Fruit fly (Drosophila melanogaster) whole organism, embryonic: Measurements from ENCODE around the gene CG14406.
A peak's percentile ranks its signal among the peaks of the same experiment; 100 is the strongest.

Experiments used
- CG10274 ChIP-seq: fragments of 200-800 bp; sonication (Bioruptor generic); optimal IDR thresholded peaks from 3 replicates; lab custom pipeline; 2017; ENCODE audit warnings: missing biosample characterization, mild to moderate bottlenecking, missing genetic modification characterization
- CG10565 ChIP-seq: fragments of 200-800 bp; sonication (Bioruptor generic); optimal IDR thresholded peaks from 3 replicates; lab custom pipeline; 2016; ENCODE audit warnings: missing biosample characterization, mild to moderate bottlenecking, missing genetic modification characterization
- CG10979 ChIP-seq: fragments of 200-800 bp; sonication (Bioruptor generic); optimal IDR thresholded peaks from 2 replicates; lab custom pipeline; 2018; ENCODE audit warnings: missing biosample characterization, mild to moderate bottlenecking, missing genetic modification characterization, moderate library complexity
- CG13894 ChIP-seq: fragments of 200-800 bp; sonication (Bioruptor generic); optimal IDR thresholded peaks from 3 replicates; lab custom pipeline; 2018; ENCODE audit warnings: missing biosample characterization, mild to moderate bottlenecking, missing genetic modification characterization, moderate library complexity
- CG14710 ChIP-seq: fragments of 200-800 bp; sonication (Bioruptor generic); optimal IDR thresholded peaks from 3 replicates; lab custom pipeline; 2019; ENCODE audit warnings: missing biosample characterization, mild to moderate bottlenecking, missing genetic modification characterization, moderate library complexity
- CG15601 ChIP-seq: fragments of 200-800 bp; sonication (Bioruptor generic); optimal IDR thresholded peaks from 3 replicates; lab custom pipeline; 2019; ENCODE audit warnings: missing biosample characterization, mild to moderate bottlenecking, missing genetic modification characterization, moderate library complexity
- CG17612 ChIP-seq: fragments of 200-800 bp; sonication (Bioruptor generic); IDR thresholded peaks from 2 replicates; pipeline ENCODE4 v1.3.6; 2022; ENCODE audit warnings: missing biosample characterization, missing genetic modification characterization
- CG17912 ChIP-seq: fragments of 200-800 bp; sonication (Bioruptor generic); optimal IDR thresholded peaks from 2 replicates; lab custom pipeline; 2018; ENCODE audit warnings: missing biosample characterization, mild to moderate bottlenecking, missing genetic modification characterization
- CG18011 ChIP-seq: fragments of 200-800 bp; sonication (Bioruptor generic); optimal IDR thresholded peaks from 2 replicates; lab custom pipeline; 2017; ENCODE audit warnings: missing biosample characterization, missing genetic modification characterization, mild to moderate bottlenecking, moderate library complexity, missing genotype
- CG18619 ChIP-seq: fragments of 200-800 bp; sonication (Bioruptor generic); optimal IDR thresholded peaks from 3 replicates; lab custom pipeline; 2017; ENCODE audit warnings: missing biosample characterization, mild to moderate bottlenecking, missing genetic modification characterization
- CG2712 ChIP-seq: fragments of 200-800 bp; optimal IDR thresholded peaks from 3 replicates; lab custom pipeline; 2019; ENCODE audit warnings: missing biosample characterization, mild to moderate bottlenecking, missing genetic modification characterization, moderate library complexity
- CG32772 ChIP-seq: fragments of 200-800 bp; sonication (Bioruptor generic); IDR thresholded peaks from 2 replicates; pipeline ENCODE4 v1.3.6; 2022; ENCODE audit warnings: missing biosample characterization, missing genetic modification characterization
- CG3838 ChIP-seq: fragments of 200-800 bp; sonication (Bioruptor generic); optimal IDR thresholded peaks from 3 replicates; lab custom pipeline; 2016; ENCODE audit warnings: missing biosample characterization, missing genetic modification characterization
- CG6175 ChIP-seq: fragments of 200-800 bp; sonication (Bioruptor generic); IDR thresholded peaks from 3 replicates; pipeline ENCODE4 v1.3.6; 2022; ENCODE audit warnings: missing biosample characterization, missing genetic modification characterization
- CG7987 ChIP-seq: fragments of 200-800 bp; sonication (Bioruptor generic); optimal IDR thresholded peaks from 2 replicates; lab custom pipeline; 2018; ENCODE audit warnings: missing biosample characterization, mild to moderate bottlenecking, missing genetic modification characterization, moderate library complexity
- CG8089 ChIP-seq: fragments of 200-800 bp; sonication (Bioruptor generic); optimal IDR thresholded peaks from 3 replicates; lab custom pipeline; 2016; ENCODE audit warnings: missing biosample characterization, missing genetic modification characterization
- CG8359 ChIP-seq: fragments of 200-800 bp; sonication (Bioruptor generic); optimal IDR thresholded peaks from 2 replicates; lab custom pipeline; 2017; ENCODE audit warnings: missing biosample characterization, mild to moderate bottlenecking, missing genetic modification characterization, borderline replicate concordance
- D19A ChIP-seq: fragments of 200-800 bp; optimal IDR thresholded peaks from 3 replicates; lab custom pipeline; 2019; ENCODE audit warnings: missing biosample characterization, mild to moderate bottlenecking, missing genetic modification characterization, moderate library complexity
- Dbx ChIP-seq: fragments of 200-800 bp; sonication (Bioruptor generic); IDR thresholded peaks from 3 replicates; pipeline ENCODE4 v1.3.6; 2022; ENCODE audit warnings: missing biosample characterization, missing genetic modification characterization
- ERR ChIP-seq: fragments of 200-800 bp; sonication (Bioruptor generic); optimal IDR thresholded peaks from 2 replicates; lab custom pipeline; 2016; ENCODE audit warnings: missing biosample characterization, missing genetic modification characterization
- GATAe ChIP-seq: fragments of 200-800 bp; sonication (Bioruptor generic); conservative IDR thresholded peaks from 2 replicates; pipeline ENCODE4 v1.3.6; 2022; ENCODE audit warnings: missing biosample characterization, missing genetic modification characterization
- Hmr ChIP-seq: fragments of 200-800 bp; sonication (Bioruptor generic); optimal IDR thresholded peaks from 3 replicates; lab custom pipeline; 2017; ENCODE audit warnings: mild to moderate bottlenecking, missing biosample characterization, missing genetic modification reagents, missing genetic modification characterization
- Hmx ChIP-seq: fragments of 200-800 bp; sonication (Bioruptor generic); optimal IDR thresholded peaks from 2 replicates; lab custom pipeline; 2016; ENCODE audit warnings: missing biosample characterization, missing genetic modification characterization
- Hr51 ChIP-seq, 2 experiments: fragments of 200-800 bp; sonication (Bioruptor generic); optimal IDR thresholded peaks; 2 replicates in 1 of 2; 3 replicates in 1 of 2; lab custom pipeline; 2016 to 2018; ENCODE audit warnings: missing biosample characterization in 2 of 2, missing genetic modification characterization in 2 of 2, mild to moderate bottlenecking in 1 of 2, moderate library complexity in 1 of 2
- Max ChIP-seq: fragments of 200-800 bp; sonication (Bioruptor generic); optimal IDR thresholded peaks from 2 replicates; lab custom pipeline; 2016; ENCODE audit warnings: missing biosample characterization, mild to moderate bottlenecking, missing genetic modification characterization
- Meics ChIP-seq: fragments of 200-800 bp; sonication (Bioruptor generic); optimal IDR thresholded peaks from 2 replicates; lab custom pipeline; 2017; ENCODE audit warnings: missing biosample characterization, mild to moderate bottlenecking, missing genetic modification characterization
- Optix ChIP-seq: fragments of 200-800 bp; sonication (Bioruptor generic); IDR thresholded peaks from 3 replicates; pipeline ENCODE4 v1.3.6; 2022; ENCODE audit warnings: missing biosample characterization, missing genetic modification characterization
- Stat92E ChIP-seq, 3 experiments: fragments of >200 bp in 2 of 3; fragments of 200-800 bp in 1 of 3; sonication (Bioruptor generic) in 1 of 3; optimal IDR thresholded peaks; 2 replicates each; lab custom pipeline; 2017 to 2019; ENCODE audit warnings: missing biosample characterization in 3 of 3, missing genetic modification characterization in 3 of 3, mild to moderate bottlenecking in 1 of 3, moderate library complexity in 1 of 3
- Tbp ChIP-seq: fragments of >200 bp; optimal IDR thresholded peaks from 2 replicates; lab custom pipeline; 2018; ENCODE audit warnings: missing biosample characterization, missing genetic modification characterization
- Trl ChIP-seq, 3 experiments: fragments of >200 bp in 2 of 3; fragments of 200-800 bp in 1 of 3; sonication (Bioruptor generic) in 1 of 3; optimal IDR thresholded peaks; 2 replicates in 1 of 3; 3 replicates in 2 of 3; lab custom pipeline; 2016 to 2017; ENCODE audit warnings: missing biosample characterization in 1 of 3, missing genetic modification characterization in 1 of 3
- bcd ChIP-seq: fragments of 200-800 bp; sonication (Bioruptor generic); optimal IDR thresholded peaks from 2 replicates; lab custom pipeline; 2017; ENCODE audit warnings: missing biosample characterization, mild to moderate bottlenecking, missing genetic modification characterization
- bsh ChIP-seq, 2 experiments: fragments of 200-800 bp; sonication (Bioruptor generic); optimal IDR thresholded peaks; 2 replicates each; lab custom pipeline; 2017 to 2018; ENCODE audit warnings: mild to moderate bottlenecking in 2 of 2, missing biosample characterization in 2 of 2, missing genetic modification characterization in 2 of 2, moderate library complexity in 1 of 2
- cas ChIP-seq: fragments of 200-800 bp; sonication (Bioruptor generic); IDR thresholded peaks from 2 replicates; pipeline ENCODE4 v1.3.6; 2022; ENCODE audit warnings: missing biosample characterization, missing genetic modification characterization
- cato ChIP-seq: fragments of 200-800 bp; sonication (Bioruptor generic); optimal IDR thresholded peaks from 2 replicates; lab custom pipeline; 2016; ENCODE audit warnings: missing biosample characterization, missing genetic modification characterization, borderline replicate concordance
- dimm ChIP-seq: fragments of 200-800 bp; sonication (Bioruptor generic); IDR thresholded peaks from 2 replicates; pipeline ENCODE4 v1.3.6; 2022; ENCODE audit warnings: missing biosample characterization, missing genetic modification characterization
- dm ChIP-seq: fragments of 200-800 bp; sonication (Bioruptor generic); optimal IDR thresholded peaks from 3 replicates; lab custom pipeline; 2016; ENCODE audit warnings: missing biosample characterization, missing genetic modification characterization
- exex ChIP-seq: fragments of 200-800 bp; sonication (Bioruptor generic); optimal IDR thresholded peaks from 4 replicates; lab custom pipeline; 2018; ENCODE audit warnings: missing biosample characterization, mild to moderate bottlenecking, missing genetic modification characterization, moderate library complexity
- fd64A ChIP-seq: fragments of 200-800 bp; sonication (Bioruptor generic); optimal IDR thresholded peaks from 3 replicates; lab custom pipeline; 2018; ENCODE audit warnings: missing biosample characterization, mild to moderate bottlenecking, missing genetic modification characterization
- her ChIP-seq: fragments of 200-800 bp; sonication (Bioruptor generic); optimal IDR thresholded peaks from 2 replicates; lab custom pipeline; 2016; ENCODE audit warnings: missing biosample characterization, missing genetic modification characterization
- kah ChIP-seq: fragments of 200-800 bp; sonication (Bioruptor generic); optimal IDR thresholded peaks from 2 replicates; lab custom pipeline; 2018; ENCODE audit warnings: missing biosample characterization, mild to moderate bottlenecking, missing genetic modification characterization
- lbe ChIP-seq: fragments of 200-800 bp; sonication (Bioruptor generic); optimal IDR thresholded peaks from 2 replicates; lab custom pipeline; 2016; ENCODE audit warnings: missing biosample characterization, mild to moderate bottlenecking, missing genetic modification characterization
- nmo ChIP-seq: fragments of 200-800 bp; sonication (Bioruptor generic); optimal IDR thresholded peaks from 2 replicates; lab custom pipeline; 2018; ENCODE audit warnings: missing biosample characterization, mild to moderate bottlenecking, missing genetic modification characterization, moderate library complexity
- p53 ChIP-seq: fragments of 200-800 bp; sonication (Bioruptor generic); optimal IDR thresholded peaks from 2 replicates; lab custom pipeline; 2016; ENCODE audit warnings: missing biosample characterization, missing genetic modification characterization
- pita ChIP-seq: fragments of 200-800 bp; sonication (Bioruptor generic); optimal IDR thresholded peaks from 2 replicates; lab custom pipeline; 2017; ENCODE audit warnings: missing biosample characterization, mild to moderate bottlenecking, missing genetic modification characterization
- pzg ChIP-seq: fragments of 200-800 bp; sonication (Bioruptor generic); optimal IDR thresholded peaks from 3 replicates; lab custom pipeline; 2018; ENCODE audit warnings: missing biosample characterization, mild to moderate bottlenecking, missing genetic modification characterization, moderate library complexity
- sna ChIP-seq: fragments of 200-800 bp; sonication (Bioruptor generic); IDR thresholded peaks from 2 replicates; pipeline ENCODE4 v1.3.6; 2022; ENCODE audit warnings: missing biosample characterization, missing genetic modification characterization; ENCODE audit not compliant: partially characterized antibody
- wdn ChIP-seq: fragments of 200-800 bp; sonication (Bioruptor generic); IDR thresholded peaks from 2 replicates; pipeline ENCODE4 v1.3.6; 2022; ENCODE audit warnings: missing biosample characterization, missing genetic modification characterization
- z ChIP-seq: fragments of 200-800 bp; sonication (Bioruptor generic); IDR thresholded peaks from 3 replicates; pipeline ENCODE4 v1.3.6; 2022; ENCODE audit warnings: missing biosample characterization, missing genetic modification characterization
- zfh2 ChIP-seq: fragments of 200-800 bp; sonication (Bioruptor generic); optimal IDR thresholded peaks from 2 replicates; lab custom pipeline; 2016; ENCODE audit warnings: missing biosample characterization, missing genetic modification characterization

CG14406 gene

dm6 chrX:14955050-14955783 is 44.6 kb upstream of the CG14406 start, which contains the start of the genes CG9030 and eag (continued):
- TF ChIP-seq bcd (GFP tag; lab: Kevin White, UChicago) (peak; percentile 17), ERR (GFP tag; lab: Kevin White, UChicago) (peak; percentile 19), pzg (peak; percentile 85), bsh (GFP tag; optimal IDR thresholded peaks at IDR 0.05; lab: Kevin White, UChicago) (no peak), Trl (optimal IDR thresholded peaks at IDR 0.05; lab: Kevin White, UChicago) (no peak), Trl (GFP tag; optimal IDR thresholded peaks at IDR 0.05; lab: Kevin White, UChicago) (peak; percentile 34), CG18619 (GFP tag; lab: Kevin White, UChicago) (no peak), CG17912 (no peak), cato (GFP tag; lab: Kevin White, UChicago) (no peak), nmo (GFP tag; lab: Kevin White, UChicago) (peak; percentile 24), CG2712 (tag; lab: Kevin White, UChicago) (no peak), Hmx (GFP tag; lab: Kevin White, UChicago) (no peak), D19A (tag; lab: Kevin White, UChicago) (no peak), CG10565 (GFP tag; lab: Kevin White, UChicago) (no peak), wdn (no peak), CG8359 (no peak), CG7987 (GFP tag; lab: Kevin White, UChicago) (no peak), Tbp (GFP tag; lab: Kevin White, UChicago) (no peak), Meics (GFP tag; lab: Kevin White, UChicago) (no peak), Hmr (GFP tag; lab: Kevin White, UChicago) (peak; percentile 56), z (GFP tag; lab: Robert Waterston, UW) (no peak), Hr51 (GFP tag; optimal IDR thresholded peaks at IDR 0.05; lab: Kevin White, UChicago) (no peak), CG3838 (GFP tag; lab: Kevin White, UChicago) (no peak), CG6175 (GFP tag; lab: Robert Waterston, UW) (no peak), dimm (GFP tag; lab: Robert Waterston, UW) (no peak), p53 (GFP tag; lab: Kevin White, UChicago) (peak; percentile 66), dm (GFP tag; lab: Kevin White, UChicago) (no peak), Dbx (GFP tag; lab: Robert Waterston, UW) (0 out of 3 replicates have a peak, but pooled peaks have one; percentile 16), Stat92E (GFP tag; optimal IDR thresholded peaks at IDR 0.05; lab: Kevin White, UChicago) (no peak), CG8089 (no peak)

- TF ChIP-seq CG17612 (GFP tag; lab: Robert Waterston, UW) (no peak), sna (GFP tag; lab: Robert Waterston, UW) (no peak), exex (no peak), Max (GFP tag; lab: Kevin White, UChicago) (no peak), zfh2 (GFP tag; lab: Kevin White, UChicago) (no peak), GATAe (GFP tag; lab: Robert Waterston, UW) (no peak), CG13894 (peak; percentile 8), CG10979 (peak; percentile 6), CG32772 (GFP tag; lab: Robert Waterston, UW) (no peak), cas (GFP tag; lab: Robert Waterston, UW) (no peak), Optix (GFP tag; lab: Robert Waterston, UW) (no peak), CG15601 (tag; lab: Kevin White, UChicago) (peak; percentile 33), fd64A (GFP tag; lab: Kevin White, UChicago) (no peak), her (GFP tag; lab: Kevin White, UChicago) (no peak), kah (GFP tag; lab: Kevin White, UChicago) (no peak), CG10274 (GFP tag; lab: Kevin White, UChicago) (no peak), pita (GFP tag; lab: Kevin White, UChicago) (peak; percentile 40), CG18011 (GFP tag; lab: Kevin White, UChicago) (no peak), CG14710 (tag; lab: Kevin White, UChicago) (no peak), lbe (GFP tag; lab: Kevin White, UChicago) (no peak)
These were observed 43.3 kb upstream of the CG14406 start for dm6 chrX:14953896-14954295.
